Worm (Caenorhabditis elegans): Measurements from ENCODE around the gene srv-34.
A peak's percentile ranks its signal among the peaks of the same experiment; 100 is the strongest.

The srv-34 gene

DNA sequence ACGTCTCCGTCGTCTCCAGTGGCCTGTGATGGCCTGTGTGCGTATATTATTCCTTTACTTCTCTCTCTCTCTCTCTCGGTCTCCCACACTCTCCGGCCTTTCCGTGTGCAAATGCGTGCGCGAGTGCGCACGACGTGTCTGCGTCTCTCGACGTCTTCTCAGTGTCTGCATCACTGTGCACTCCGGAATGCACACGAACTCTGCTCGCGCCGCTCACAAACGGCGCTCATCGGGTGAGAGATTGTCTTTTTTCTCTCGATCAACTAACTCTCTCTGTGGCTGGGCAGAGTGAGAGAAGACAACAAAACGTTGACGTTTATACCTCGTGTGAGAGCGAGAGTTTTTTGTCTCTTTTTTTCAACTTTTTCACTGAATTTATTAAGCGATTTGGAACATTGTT lies 18.6 kb downstream of the srv-34 start (continued):
- TF ChIP-seq let-526 (GFP tag; IDR thresholded peaks at IDR 0.05) = 0 out of 2 replicates have a peak, but pooled peaks have one; percentile 37
- peak; percentile 95 for TF ChIP-seq hmg-1.2 (GFP tag; IDR thresholded peaks at IDR 0.05)
- TF ChIP-seq sdz-38 (tag; optimal IDR thresholded peaks at IDR 0.05) = no peak
- peak; percentile 63 for TF ChIP-seq nhr-90 (tag; optimal IDR thresholded peaks at IDR 0.05)
- TF ChIP-seq nfyb-1 (GFP tag; IDR thresholded peaks at IDR 0.05) = peak; percentile 92
- TF ChIP-seq C17E4.6 (GFP tag; IDR thresholded peaks at IDR 0.05) = peak; percentile 61; the same call in 1 of the 2 replicates
- no peak for TF ChIP-seq bed-1 (GFP tag; IDR thresholded peaks at IDR 0.05)
- peak; percentile 77 for TF ChIP-seq gei-17 (GFP tag; optimal IDR thresholded peaks at IDR 0.05)
- no peak for TF ChIP-seq hlh-26 (GFP tag; conservative IDR thresholded peaks at IDR 0.05)
- peak; percentile 41 for TF ChIP-seq sptf-2 (GFP tag; optimal IDR thresholded peaks at IDR 0.05)
- peak in 1 of 2 experiments; percentile 39 for TF ChIP-seq let-607 (tag; optimal IDR thresholded peaks at IDR 0.05)
- peak; percentile 88 for TF ChIP-seq K11D2.4 (GFP tag; IDR thresholded peaks at IDR 0.05)
- TF ChIP-seq lin-26 (GFP tag; IDR thresholded peaks at IDR 0.05) = peak; percentile 88
- TF ChIP-seq zfh-2 (GFP tag; conservative IDR thresholded peaks at IDR 0.05) = peak; percentile 99
- TF ChIP-seq somi-1 (GFP tag; optimal IDR thresholded peaks at IDR 0.05) = peak; percentile 91
- peak; percentile 67 for TF ChIP-seq repo-1 (tag; optimal IDR thresholded peaks at IDR 0.05)

DNA sequence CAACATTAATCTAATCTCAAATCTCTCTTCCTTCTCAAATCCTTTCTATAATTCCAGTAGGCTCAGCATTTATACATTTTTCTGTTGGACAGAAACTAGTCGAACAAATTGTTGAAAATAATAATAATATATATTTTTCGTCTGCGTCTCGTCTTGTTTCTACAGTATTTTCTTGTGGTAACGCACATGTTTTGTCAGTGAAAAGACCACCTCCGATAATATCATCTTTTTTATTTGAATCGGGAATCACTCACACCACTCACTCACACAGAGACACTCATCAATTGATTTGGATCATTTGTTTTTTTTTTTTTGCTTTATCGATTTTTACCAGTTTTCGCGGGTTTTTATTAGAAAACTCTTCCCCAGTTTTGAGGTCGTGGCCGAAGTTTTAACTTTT lies 19.9 kb downstream of the srv-34 start:
- TF ChIP-seq Y67H2A.10 (GFP tag; conservative IDR thresholded peaks at IDR 0.05) (no peak), nfya-2 (GFP tag; IDR thresholded peaks at IDR 0.05) (no peak), rec-8 (tag; optimal IDR thresholded peaks at IDR 0.05) (no peak), F22D6.2 (tag; optimal IDR thresholded peaks at IDR 0.05) (no peak), Y95B8A.8 (GFP tag; IDR thresholded peaks at IDR 0.05) (no peak), nhr-27 (tag; optimal IDR thresholded peaks at IDR 0.05) (no peak), hmg-1.2 (GFP tag; IDR thresholded peaks at IDR 0.05) (peak; percentile 35; the same call in 1 of the 2 replicates), gei-17 (GFP tag; optimal IDR thresholded peaks at IDR 0.05) (no peak), lsl-1 (GFP tag; optimal IDR thresholded peaks at IDR 0.05) (no peak)

DNA sequence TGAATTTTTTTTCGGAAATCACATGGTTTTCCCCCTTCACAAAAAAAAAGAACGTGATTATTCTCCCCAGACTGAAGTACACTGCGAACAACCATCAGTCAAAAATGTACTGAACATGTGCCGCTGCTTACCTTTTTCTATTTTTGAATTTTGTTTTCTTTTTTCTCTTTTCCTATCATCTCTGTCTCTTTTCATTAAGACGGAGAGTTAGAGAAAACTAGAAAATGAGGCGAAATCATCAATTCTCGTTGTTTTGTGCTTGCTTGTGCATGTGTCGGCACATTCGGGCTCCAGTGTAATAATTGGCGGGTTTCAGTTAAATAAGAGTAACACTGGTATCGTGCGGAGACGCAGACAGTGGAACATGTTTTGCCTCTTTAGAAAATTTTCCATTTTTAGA lies 22.3 kb downstream of the srv-34 start:
- TF ChIP-seq pbrm-1 (GFP tag; IDR thresholded peaks at IDR 0.05) (0 out of 2 replicates have a peak, but pooled peaks have one; percentile 32), F52B5.7 (tag; optimal IDR thresholded peaks at IDR 0.05) (no peak), lin-26 (GFP tag; IDR thresholded peaks at IDR 0.05) (0 out of 2 replicates have a peak, but pooled peaks have one; percentile 31), hlh-26 (GFP tag; conservative IDR thresholded peaks at IDR 0.05) (no peak), tlf-1 (GFP tag; optimal IDR thresholded peaks at IDR 0.05) (peak; percentile 20), xnd-1 (tag; optimal IDR thresholded peaks at IDR 0.05) (no peak), nhr-80 (tag; optimal IDR thresholded peaks at IDR 0.05) (peak; percentile 83), pha-4 (tag; optimal IDR thresholded peaks at IDR 0.05) (peak; percentile 66), lir-1 (GFP tag; conservative IDR thresholded peaks at IDR 0.05) (no peak; the same call in 1 of the 2 replicates), hmg-1.2 (GFP tag; IDR thresholded peaks at IDR 0.05) (peak; percentile 41; the same call in 1 of the 2 replicates), ztf-22 (GFP tag; optimal IDR thresholded peaks at IDR 0.05) (peak; percentile 23), ztf-18 (tag; optimal IDR thresholded peaks at IDR 0.05) (no peak), F55B11.4 (tag; optimal IDR thresholded peaks at IDR 0.05; ENCODE audit: borderline replicate concordance, insufficient read depth) (no peak), lin-54 (GFP tag; optimal IDR thresholded peaks at IDR 0.05) (peak; percentile 30), ceh-58 (GFP tag; IDR thresholded peaks at IDR 0.05) (no peak), C06A6.2 (GFP tag; conservative IDR thresholded peaks at IDR 0.05) (no peak), cebp-2 (GFP tag; IDR thresholded peaks at IDR 0.05) (no peak), rpc-1 (optimal IDR thresholded peaks at IDR 0.05) (no peak), rpc-1 (tag; optimal IDR thresholded peaks at IDR 0.05) (no peak), cebp-1 (GFP tag; IDR thresholded peaks at IDR 0.05) (no peak; the same call in 1 of the 2 replicates), cebp-1 (tag; optimal IDR thresholded peaks at IDR 0.05) (peak; percentile 71), sptf-2 (GFP tag; optimal IDR thresholded peaks at IDR 0.05) (no peak), atf-7 (tag; optimal IDR thresholded peaks at IDR 0.05) (peak; percentile 1), efl-1 (GFP tag; optimal IDR thresholded peaks at IDR 0.05) (no peak), snpc-4 (GFP tag; optimal IDR thresholded peaks at IDR 0.05) (no peak), snpc-4 (tag; optimal IDR thresholded peaks at IDR 0.05) (no peak), gei-17 (GFP tag; optimal IDR thresholded peaks at IDR 0.05) (no peak), unc-62 (GFP tag; optimal IDR thresholded peaks at IDR 0.05) (no peak)
